Worm (Caenorhabditis elegans) whole organism, late embryonic: ENCODE measurements around the gene sgo-1.

ENCODE experiments used
- C08G9.2 ChIP-seq: sonication (generic microtip); optimal IDR thresholded peaks from 2 replicates; lab custom pipeline; 2016; ENCODE audit warnings: mild to moderate bottlenecking, missing genetic modification characterization, moderate library complexity, missing compliant biosample characterization
- C38D4.7 ChIP-seq: fragments of 200-800 bp; sonication (Bioruptor generic); optimal IDR thresholded peaks from 2 replicates; lab custom pipeline; 2018; ENCODE audit warnings: mild to moderate bottlenecking, missing genetic modification characterization, moderate library complexity, missing compliant biosample characterization
- F13H6.1 ChIP-seq: sonication (generic microtip); optimal IDR thresholded peaks from 2 replicates; lab custom pipeline; 2016; ENCODE audit warnings: missing genetic modification characterization, missing compliant biosample characterization
- K09A11.1 ChIP-seq: sonication (generic microtip); optimal IDR thresholded peaks from 2 replicates; lab custom pipeline; 2017; ENCODE audit warnings: antibody characterized with exemption, mild to moderate bottlenecking, missing genetic modification characterization, missing compliant biosample characterization; ENCODE audit not compliant: insufficient read depth
- Y22D7AL.16 ChIP-seq: sonication (generic microtip); optimal IDR thresholded peaks from 2 replicates; lab custom pipeline; 2016; ENCODE audit warnings: missing genetic modification characterization, missing compliant biosample characterization
- ahr-1 ChIP-seq: sonication (generic microtip); optimal IDR thresholded peaks from 2 replicates; lab custom pipeline; 2016; ENCODE audit warnings: missing genetic modification characterization, missing compliant biosample characterization
- ceh-19 ChIP-seq: fragments of 200-800 bp; sonication (Bioruptor generic); optimal IDR thresholded peaks from 2 replicates; lab custom pipeline; 2018; ENCODE audit warnings: mild to moderate bottlenecking, missing genetic modification characterization, missing compliant biosample characterization
- ceh-31 ChIP-seq: sonication (generic microtip); optimal IDR thresholded peaks from 2 replicates; lab custom pipeline; 2016; ENCODE audit warnings: missing genetic modification characterization, missing compliant biosample characterization
- ceh-45 ChIP-seq: fragments of 200-800 bp; sonication (Bioruptor generic); IDR thresholded peaks from 2 replicates; pipeline ENCODE4 v1.3.6; 2022; ENCODE audit warnings: missing genetic modification reagents, missing genetic modification characterization, missing compliant biosample characterization
- ceh-6 ChIP-seq: fragments of 200-800 bp; sonication (Bioruptor generic); optimal IDR thresholded peaks from 2 replicates; lab custom pipeline; 2018; ENCODE audit warnings: mild to moderate bottlenecking, missing genetic modification characterization, missing compliant biosample characterization
- ceh-9 ChIP-seq: sonication (generic microtip); optimal IDR thresholded peaks from 2 replicates; lab custom pipeline; 2016; ENCODE audit warnings: mild to moderate bottlenecking, missing genetic modification characterization, inconsistent platforms, missing compliant biosample characterization
- che-1 ChIP-seq: sonication (generic microtip); optimal IDR thresholded peaks from 2 replicates; lab custom pipeline; 2016; ENCODE audit warnings: mild to moderate bottlenecking, missing genetic modification characterization, missing compliant biosample characterization
- dmd-4 ChIP-seq: sonication (generic microtip); optimal IDR thresholded peaks from 2 replicates; lab custom pipeline; 2016; ENCODE audit warnings: borderline replicate concordance, missing genetic modification characterization, missing compliant biosample characterization
- elt-2 ChIP-seq: sonication (generic microtip); optimal IDR thresholded peaks from 2 replicates; lab custom pipeline; 2016; ENCODE audit warnings: missing genetic modification reagents, missing genetic modification characterization, missing compliant biosample characterization
- eyg-1 ChIP-seq: sonication (generic microtip); optimal IDR thresholded peaks from 2 replicates; lab custom pipeline; 2016; ENCODE audit warnings: missing genotype, missing genetic modification characterization, missing compliant biosample characterization
- fkh-6 ChIP-seq: sonication (generic microtip); optimal IDR thresholded peaks from 2 replicates; lab custom pipeline; 2016; ENCODE audit warnings: missing genetic modification characterization, missing compliant biosample characterization
- gmeb-2 ChIP-seq: sonication (generic microtip); optimal IDR thresholded peaks from 2 replicates; lab custom pipeline; 2016; ENCODE audit warnings: missing genetic modification characterization, inconsistent platforms, missing compliant biosample characterization
- hlh-13 ChIP-seq: fragments of 200-800 bp; sonication (Bioruptor generic); optimal IDR thresholded peaks from 2 replicates; lab custom pipeline; 2018; ENCODE audit warnings: mild to moderate bottlenecking, missing genetic modification characterization, missing compliant biosample characterization
- hlh-30 ChIP-seq: sonication (generic microtip); optimal IDR thresholded peaks from 2 replicates; lab custom pipeline; 2017; ENCODE audit warnings: antibody characterized with exemption, missing genetic modification characterization, missing compliant biosample characterization; ENCODE audit not compliant: insufficient read depth
- lim-6 ChIP-seq: sonication (generic microtip); optimal IDR thresholded peaks from 2 replicates; lab custom pipeline; 2016; ENCODE audit warnings: missing genetic modification characterization, missing compliant biosample characterization
- lin-11 ChIP-seq: fragments of 200-800 bp; sonication (Bioruptor generic); optimal IDR thresholded peaks from 2 replicates; lab custom pipeline; 2018; ENCODE audit warnings: mild to moderate bottlenecking, missing genetic modification characterization, missing compliant biosample characterization
- nfya-1 ChIP-seq: sonication (generic microtip); optimal IDR thresholded peaks from 2 replicates; lab custom pipeline; 2017; ENCODE audit warnings: missing genetic modification characterization, mild to moderate bottlenecking, missing compliant biosample characterization, antibody characterized with exemption, moderate library complexity
- nhr-11 ChIP-seq: fragments of 150-350 bp; optimal IDR thresholded peaks from 2 replicates; lab custom pipeline; 2014; ENCODE audit warnings: missing biosample characterization, missing genetic modification characterization
- pat-9 ChIP-seq: fragments of 200-800 bp; sonication (Bioruptor generic); optimal IDR thresholded peaks from 2 replicates; lab custom pipeline; 2018; ENCODE audit warnings: mild to moderate bottlenecking, missing genetic modification characterization, moderate library complexity, missing compliant biosample characterization
- pax-1 ChIP-seq: fragments of 150-350 bp; optimal IDR thresholded peaks from 2 replicates; lab custom pipeline; 2014; ENCODE audit warnings: missing biosample characterization, missing genetic modification characterization
- ref-2 ChIP-seq: sonication (generic microtip); optimal IDR thresholded peaks from 2 replicates; lab custom pipeline; 2016; ENCODE audit warnings: missing genetic modification characterization, missing compliant biosample characterization
- rnt-1 ChIP-seq: sonication (generic microtip); optimal IDR thresholded peaks from 2 replicates; lab custom pipeline; 2016; ENCODE audit warnings: missing genetic modification characterization, missing compliant biosample characterization
- sox-4 ChIP-seq: sonication (generic microtip); optimal IDR thresholded peaks from 2 replicates; lab custom pipeline; 2017; ENCODE audit warnings: mild to moderate bottlenecking, missing genetic modification characterization, inconsistent platforms, missing compliant biosample characterization
- ttx-3 ChIP-seq: sonication (generic microtip); optimal IDR thresholded peaks from 2 replicates; lab custom pipeline; 2016; ENCODE audit warnings: missing genetic modification reagents, missing genetic modification characterization, missing compliant biosample characterization
- unc-3 ChIP-seq, 2 experiments: fragments of 200-800 bp in 1 of 2; sonication (Bioruptor generic) in 1 of 2; sonication (generic microtip) in 1 of 2; conservative IDR thresholded peaks in 1 of 2; optimal IDR thresholded peaks in 1 of 2; 2 replicates each; pipeline versions ENCODE4 v1.3.6 to Lab custom; 2016 to 2022; ENCODE audit warnings: missing compliant biosample characterization in 2 of 2, missing genetic modification characterization in 2 of 2, missing genetic modification reagents in 1 of 2
- unc-42 ChIP-seq: sonication (generic microtip); optimal IDR thresholded peaks from 2 replicates; lab custom pipeline; 2016; ENCODE audit warnings: missing genotype, missing genetic modification characterization, missing compliant biosample characterization
- zip-5 ChIP-seq: sonication (generic microtip); optimal IDR thresholded peaks from 2 replicates; lab custom pipeline; 2016; ENCODE audit warnings: missing genetic modification characterization, missing compliant biosample characterization
- ztf-16 ChIP-seq: sonication (generic microtip); optimal IDR thresholded peaks from 2 replicates; lab custom pipeline; 2017; ENCODE audit warnings: missing genetic modification characterization, missing compliant biosample characterization

The sgo-1 gene

ce11 chrIV:7815683-7816183 lies 19.5 kb upstream of the sgo-1 start, which contains the start of gene cdgs-1:
TSS of gene cdgs-1 (minus strand) at chrIV:7815733.
- no peak for TF ChIP-seq C08G9.2 (tag; lab: Kevin White, UChicago)
- peak; percentile 68 for TF ChIP-seq hlh-30 (tag; lab: Kevin White, UChicago)
- TF ChIP-seq nfya-1 (tag; lab: Kevin White, UChicago), result peak; percentile 31
- TF ChIP-seq pax-1 (tag; lab: Kevin White, UChicago), result no peak
- TF ChIP-seq unc-42 (tag; lab: Kevin White, UChicago), result peak; percentile 78
- TF ChIP-seq gmeb-2 (tag; lab: Kevin White, UChicago), result no peak

- TF ChIP-seq ceh-6 (GFP tag; lab: Kevin White, UChicago), result no peak
- TF ChIP-seq pax-1 (tag; lab: Kevin White, UChicago), result no peak
- no peak for TF ChIP-seq dmd-4 (tag; lab: Kevin White, UChicago)
- no peak for TF ChIP-seq ceh-31 (tag; lab: Kevin White, UChicago)
- TF ChIP-seq lin-11 (tag; lab: Kevin White, UChicago), result no peak
- no peak for TF ChIP-seq ceh-45 (GFP tag; lab: Robert Waterston, UW)
Observed at ce11 chrIV:7812709-7813108, 16.4 kb upstream of the sgo-1 start, which contains the start of gene zgpa-1. TSS of gene zgpa-1 (minus strand) at chrIV:7812809.

- TF ChIP-seq ceh-6 (GFP tag; lab: Kevin White, UChicago) (no peak), Y22D7AL.16 (no peak), ceh-9 (tag; lab: Kevin White, UChicago) (no peak), ref-2 (tag; lab: Kevin White, UChicago) (no peak), hlh-13 (no peak), fkh-6 (tag; lab: Kevin White, UChicago) (no peak), elt-2 (tag; lab: Kevin White, UChicago) (no peak), ceh-31 (tag; lab: Kevin White, UChicago) (no peak), ztf-16 (tag; lab: Kevin White, UChicago) (no peak), C38D4.7 (GFP tag; lab: Kevin White, UChicago) (no peak), nhr-11 (tag; lab: Kevin White, UChicago) (no peak), pat-9 (no peak), sox-4 (tag; lab: Kevin White, UChicago) (no peak), F13H6.1 (no peak), K09A11.1 (tag; lab: Kevin White, UChicago) (no peak), lim-6 (tag; lab: Kevin White, UChicago) (no peak), rnt-1 (no peak)
Observed at ce11 chrIV:7808583-7808982, 12.3 kb upstream of the sgo-1 start, which contains the start of gene C33H5.1. TSS of gene C33H5.1 (plus strand) at chrIV:7808912.

- no peak for TF ChIP-seq K09A11.1 (tag; lab: Kevin White, UChicago)
- TF ChIP-seq F13H6.1, result no peak
Observed at ce11 chrIV:7804740-7805139, 8.5 kb upstream of the sgo-1 start, which contains the start of gene C33H5.2. TSS of gene C33H5.2 (plus strand) at chrIV:7805040.

DNA sequence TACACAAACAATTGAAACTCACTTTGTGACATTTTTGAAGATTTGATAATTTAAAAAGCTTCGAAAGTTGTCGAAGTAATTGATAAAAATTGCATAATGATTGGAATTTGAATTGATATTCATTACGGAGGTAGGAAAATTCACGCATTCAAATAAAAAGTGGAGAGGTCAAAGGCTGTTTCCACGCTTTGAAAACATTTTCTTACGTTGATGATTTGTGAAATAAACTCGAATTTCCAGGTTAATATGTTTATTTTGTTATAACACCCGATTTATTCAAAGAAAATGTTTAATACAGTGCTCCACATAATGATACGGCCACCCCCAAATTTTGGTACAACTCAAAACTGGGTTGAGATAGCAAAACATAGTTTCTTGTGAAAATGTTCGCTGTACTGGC lies 7.0 kb upstream of the sgo-1 start, which contains the start of gene C33H5.16:
Gene C33H5.16, minus strand, starts transcription at position 101 of the 400 bp plus-strand sequence.
- TF ChIP-seq unc-3 (GFP tag; conservative IDR thresholded peaks at IDR 0.05; lab: Robert Waterston, UW), result no peak
- TF ChIP-seq unc-3 (tag; optimal IDR thresholded peaks at IDR 0.05; lab: Kevin White, UChicago), result no peak
- no peak for TF ChIP-seq hlh-13
- TF ChIP-seq eyg-1, result no peak
- no peak for TF ChIP-seq ceh-19 (GFP tag; lab: Kevin White, UChicago)
- no peak for TF ChIP-seq unc-42 (tag; lab: Kevin White, UChicago)
- no peak for TF ChIP-seq che-1
- no peak for TF ChIP-seq ahr-1 (tag; lab: Kevin White, UChicago)
- no peak for TF ChIP-seq lin-11 (tag; lab: Kevin White, UChicago)
- TF ChIP-seq pat-9, result no peak
- TF ChIP-seq Y22D7AL.16, result no peak
- TF ChIP-seq ttx-3 (tag; lab: Kevin White, UChicago), result no peak
- no peak for TF ChIP-seq fkh-6 (tag; lab: Kevin White, UChicago)
- TF ChIP-seq zip-5 (tag; lab: Kevin White, UChicago), result no peak
